Worm (Caenorhabditis elegans): ENCODE results near the gene F14H8.4.

Gene F14H8.4

ce11 chrV:15016795-15017429 lies 6.7 kb upstream of the F14H8.4 start:
- TF ChIP-seq ZK185.1 (tag; optimal IDR thresholded peaks at IDR 0.05; ENCODE audit: poor library complexity, severe bottlenecking) (no peak), ztf-25 (GFP tag; IDR thresholded peaks at IDR 0.05) (no peak)

- TF ChIP-seq atf-7 (tag; optimal IDR thresholded peaks at IDR 0.05) (no peak), aptf-2 (GFP tag; conservative IDR thresholded peaks at IDR 0.05) (no peak), F55B11.4 (tag; optimal IDR thresholded peaks at IDR 0.05; ENCODE audit: borderline replicate concordance, insufficient read depth) (no peak), snpc-4 (GFP tag; optimal IDR thresholded peaks at IDR 0.05) (no peak), snpc-4 (tag; optimal IDR thresholded peaks at IDR 0.05) (no peak), sptf-2 (GFP tag; optimal IDR thresholded peaks at IDR 0.05) (no peak), mcd-1 (GFP tag; IDR thresholded peaks at IDR 0.05) (no peak), lin-40 (tag; optimal IDR thresholded peaks at IDR 0.05) (no peak)
Observed at ce11 chrV:15020229-15020628, 3.4 kb upstream of the F14H8.4 start, which contains the start of gene F14H8.2. TSS of gene F14H8.2 (minus strand) at chrV:15020329.

- TF ChIP-seq mes-4 (tag; optimal IDR thresholded peaks at IDR 0.05): no peak
- no peak for TF ChIP-seq athp-1 (tag; optimal IDR thresholded peaks at IDR 0.05)
- no peak for TF ChIP-seq snpc-4 (GFP tag; optimal IDR thresholded peaks at IDR 0.05)
- no peak for TF ChIP-seq snpc-4 (tag; optimal IDR thresholded peaks at IDR 0.05)
- no peak for TF ChIP-seq lsl-1 (GFP tag; optimal IDR thresholded peaks at IDR 0.05)
- TF ChIP-seq zim-3 (tag; optimal IDR thresholded peaks at IDR 0.05): no peak
- TF ChIP-seq ccch-3 (GFP tag; optimal IDR thresholded peaks at IDR 0.05): no peak
- TF ChIP-seq ekl-4 (GFP tag; IDR thresholded peaks at IDR 0.05): no peak
- no peak for TF ChIP-seq F52B5.7 (tag; optimal IDR thresholded peaks at IDR 0.05)
- no peak for TF ChIP-seq mel-28 (tag; optimal IDR thresholded peaks at IDR 0.05; ENCODE audit: borderline replicate concordance)
- TF ChIP-seq egl-44 (GFP tag; IDR thresholded peaks at IDR 0.05): no peak
- no peak for TF ChIP-seq hmg-20 (GFP tag; IDR thresholded peaks at IDR 0.05)
- TF ChIP-seq nfya-2 (GFP tag; IDR thresholded peaks at IDR 0.05): no peak
- no peak for TF ChIP-seq hmg-1.2 (GFP tag; IDR thresholded peaks at IDR 0.05)
- no peak for TF ChIP-seq ceh-27 (GFP tag; optimal IDR thresholded peaks at IDR 0.05)
- TF ChIP-seq nhr-179 (tag; optimal IDR thresholded peaks at IDR 0.05): no peak
- no peak for TF ChIP-seq F23B12.7 (tag; optimal IDR thresholded peaks at IDR 0.05; ENCODE audit: insufficient read depth)
- no peak for TF ChIP-seq unc-62 (GFP tag; optimal IDR thresholded peaks at IDR 0.05)
- TF ChIP-seq ztf-26 (tag; optimal IDR thresholded peaks at IDR 0.05): no peak
Observed at ce11 chrV:15020732-15021131, 2.9 kb upstream of the F14H8.4 start, which contains the start of gene F14H8.5. TSS of gene F14H8.5 (plus strand) at chrV:15021032.

ce11 chrV:15028896-15029519 lies 5.4 kb downstream of the F14H8.4 start, which contains the start of gene F14H8.8:
TSS of gene F14H8.8 (plus strand) at chrV:15029469.
- TF ChIP-seq ztf-26 (tag; optimal IDR thresholded peaks at IDR 0.05) (no peak), pha-4 (tag; optimal IDR thresholded peaks at IDR 0.05) (no peak), ama-1 (optimal IDR thresholded peaks at IDR 0.05) (no peak), ama-1 (GFP tag; optimal IDR thresholded peaks at IDR 0.05) (no peak), F23B12.7 (tag; optimal IDR thresholded peaks at IDR 0.05; ENCODE audit: insufficient read depth) (peak; percentile 33), ceh-27 (GFP tag; optimal IDR thresholded peaks at IDR 0.05) (no peak), B0261.1 (tag; optimal IDR thresholded peaks at IDR 0.05) (peak; percentile 14), die-1 (tag; optimal IDR thresholded peaks at IDR 0.05) (peak; percentile 4), dpff-1 (tag; optimal IDR thresholded peaks at IDR 0.05) (no peak), nhr-179 (tag; optimal IDR thresholded peaks at IDR 0.05) (no peak), fkh-3 (tag; optimal IDR thresholded peaks at IDR 0.05) (no peak), K12H6.12 (tag; optimal IDR thresholded peaks at IDR 0.05) (no peak), hmg-20 (GFP tag; IDR thresholded peaks at IDR 0.05) (no peak), F55B11.4 (tag; optimal IDR thresholded peaks at IDR 0.05; ENCODE audit: borderline replicate concordance, insufficient read depth) (no peak), lag-1 (GFP tag; IDR thresholded peaks at IDR 0.05) (no peak), lsl-1 (GFP tag; optimal IDR thresholded peaks at IDR 0.05) (peak; percentile 80), mel-28 (tag; optimal IDR thresholded peaks at IDR 0.05; ENCODE audit: borderline replicate concordance) (no peak), ZK185.1 (tag; optimal IDR thresholded peaks at IDR 0.05; ENCODE audit: poor library complexity, severe bottlenecking) (peak; percentile 2), ceh-91 (GFP tag; IDR thresholded peaks at IDR 0.05) (peak; percentile 37; the same call in 1 of the 2 replicates), dox-1 (GFP tag; IDR thresholded peaks at IDR 0.05) (peak; percentile 79), tlf-1 (GFP tag; optimal IDR thresholded peaks at IDR 0.05) (peak; percentile 30), C06A6.2 (GFP tag; conservative IDR thresholded peaks at IDR 0.05) (no peak), xnd-1 (tag; optimal IDR thresholded peaks at IDR 0.05) (peak; percentile 46), hmg-1.2 (GFP tag; IDR thresholded peaks at IDR 0.05) (peak; percentile 73), Y53F4B.3 (GFP tag; IDR thresholded peaks at IDR 0.05) (no peak)
